Worm (Caenorhabditis elegans) whole organism, L4/young adult: Measurements from ENCODE around the gene taf-6.2.

Experiments
- W03F9.2 ChIP-seq: fragments of 150-350 bp; optimal IDR thresholded peaks from 2 replicates; lab custom pipeline; 2014; ENCODE audit warnings: missing biosample characterization, missing genetic modification characterization
- dao-5 ChIP-seq: sonication (generic microtip); optimal IDR thresholded peaks from 2 replicates; lab custom pipeline; 2016; ENCODE audit warnings: missing genotype, missing genetic modification characterization, moderate library complexity, missing compliant biosample characterization
- him-1 ChIP-seq: sonication (generic microtip); optimal IDR thresholded peaks from 2 replicates; lab custom pipeline; 2016; ENCODE audit warnings: missing genotype, missing genetic modification reagents, missing genetic modification characterization, missing compliant biosample characterization

DNA sequence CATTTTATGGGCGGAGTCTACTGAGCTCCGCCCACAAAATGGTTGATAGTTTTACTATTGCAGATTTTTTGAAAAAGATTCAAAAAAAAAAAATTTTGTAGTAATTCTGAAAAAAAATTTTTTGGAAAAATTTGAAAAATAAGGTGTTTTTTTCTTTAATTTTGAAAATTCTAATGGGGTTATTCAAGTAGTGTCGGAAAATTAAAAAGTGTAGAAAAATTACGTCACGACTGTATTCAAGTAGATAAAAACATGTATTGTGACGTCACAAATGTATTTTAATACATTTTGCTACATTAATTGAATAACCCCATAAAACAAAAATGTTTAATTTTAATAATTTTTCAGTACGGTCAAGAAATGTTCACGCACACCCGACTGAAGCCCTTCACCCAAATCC is 38.8 kb upstream of the taf-6.2 start:
- TF ChIP-seq him-1 (no peak), dao-5 (tag; lab: Kevin White, UChicago) (no peak), W03F9.2 (no peak)
